Fruit fly (Drosophila melanogaster): Measurements from ENCODE around the gene ntc.

The ntc gene

DNA sequence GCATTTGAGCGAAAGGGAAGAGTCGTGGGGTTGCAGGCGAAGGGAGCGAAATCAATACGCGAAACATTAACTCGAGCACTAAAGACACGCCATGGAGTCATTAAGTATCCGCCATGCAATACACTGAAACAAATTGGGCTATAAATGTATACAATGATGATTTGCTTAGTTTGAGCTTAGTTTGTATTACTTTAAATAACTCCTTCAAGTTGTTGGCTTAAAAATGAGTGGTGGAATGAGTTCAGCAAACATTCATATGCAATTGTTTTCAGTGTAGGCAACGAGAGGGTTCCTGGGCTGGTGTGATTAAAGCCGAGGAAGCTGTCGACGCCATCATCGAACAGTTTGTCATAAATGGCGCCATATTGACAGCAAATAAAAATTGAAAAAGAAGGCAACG, 8.6 kb downstream of the ntc start:
- TF ChIP-seq fd96Ca (GFP tag; IDR thresholded peaks at IDR 0.05) (no peak), CG8301 (tag; optimal IDR thresholded peaks at IDR 0.05) (no peak), gl (tag; optimal IDR thresholded peaks at IDR 0.05) (no peak), CG17806 (tag; optimal IDR thresholded peaks at IDR 0.05) (no peak), CG9948 (tag; optimal IDR thresholded peaks at IDR 0.05) (no peak), CG10348 (GFP tag; IDR thresholded peaks at IDR 0.05) (no peak), Pif1A (GFP tag; optimal IDR thresholded peaks at IDR 0.05) (no peak), CG13204 (GFP tag; optimal IDR thresholded peaks at IDR 0.05) (no peak), CG15710 (tag; optimal IDR thresholded peaks at IDR 0.05) (no peak), CG12605 (GFP tag; IDR thresholded peaks at IDR 0.05) (no peak)

DNA sequence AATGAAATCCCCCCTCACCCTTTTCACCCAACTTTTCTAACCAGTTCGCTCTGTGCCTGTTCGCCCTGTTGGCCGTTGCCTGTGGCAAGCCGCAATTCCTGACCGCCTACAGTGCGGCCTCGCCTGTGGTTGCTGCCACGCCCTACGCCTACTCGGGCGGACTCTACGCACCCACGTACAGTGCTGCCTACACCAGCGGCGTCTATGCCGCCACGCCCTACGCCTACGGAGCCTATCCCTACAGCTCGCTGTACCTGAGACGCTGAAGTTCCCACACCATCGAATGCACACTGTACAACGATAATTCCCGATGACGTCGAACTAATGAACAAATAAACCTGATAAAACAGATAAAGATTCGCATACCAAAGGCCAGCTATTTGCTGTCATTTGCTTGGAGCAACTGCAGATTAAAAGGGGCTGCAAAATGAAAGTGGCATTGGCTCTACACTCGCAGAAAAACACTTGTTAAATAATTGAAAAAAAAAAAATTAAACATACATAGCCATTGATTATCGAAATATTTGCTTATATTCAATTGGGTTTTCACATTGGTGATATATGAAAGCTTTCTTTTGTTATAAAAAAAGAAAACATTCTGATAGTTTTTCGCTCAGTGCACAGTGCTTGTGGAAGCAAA, 15.1 kb downstream of the ntc start:
- TF ChIP-seq CG8301 (tag; optimal IDR thresholded peaks at IDR 0.05) (peak; percentile 50), CG9948 (tag; optimal IDR thresholded peaks at IDR 0.05) (peak; percentile 3), CG13204 (GFP tag; optimal IDR thresholded peaks at IDR 0.05) (no peak), D1 (tag; optimal IDR thresholded peaks at IDR 0.05) (no peak), CG4496 (GFP tag; IDR thresholded peaks at IDR 0.05) (peak; percentile 63), CG15710 (tag; optimal IDR thresholded peaks at IDR 0.05) (no peak), Pif1A (GFP tag; optimal IDR thresholded peaks at IDR 0.05) (peak; percentile 17), CG8159 (tag; optimal IDR thresholded peaks at IDR 0.05) (peak; percentile 17), fd96Ca (GFP tag; IDR thresholded peaks at IDR 0.05) (peak; percentile 62), CG10348 (GFP tag; IDR thresholded peaks at IDR 0.05) (no peak), CG14655 (GFP tag; optimal IDR thresholded peaks at IDR 0.05) (peak; percentile 74), CG17806 (tag; optimal IDR thresholded peaks at IDR 0.05) (peak; percentile 3), Pif1B (GFP tag; optimal IDR thresholded peaks at IDR 0.05) (no peak), CG32121 (GFP tag; IDR thresholded peaks at IDR 0.05) (peak; percentile 51; the same call in 1 of the 2 replicates)

DNA sequence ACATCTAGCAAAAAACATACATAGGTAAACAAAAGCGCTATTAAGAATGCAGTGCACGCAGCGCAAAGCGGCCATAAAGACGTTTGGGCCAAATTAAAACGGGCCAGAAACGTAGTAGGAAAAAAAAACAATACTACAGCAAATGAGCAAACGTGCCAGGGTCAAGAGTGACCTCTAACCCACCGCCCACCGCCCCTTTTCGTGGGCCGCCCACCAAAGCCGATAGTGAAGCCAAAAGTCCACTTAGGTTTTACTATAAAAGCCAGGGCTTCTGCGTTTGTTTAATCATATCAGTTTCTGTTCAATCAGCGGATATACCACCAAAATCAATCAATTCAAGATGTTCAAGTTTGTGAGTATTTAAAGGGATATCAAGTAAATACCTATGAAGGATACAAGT, 15.8 kb downstream of the ntc start, which contains the start of gene CG32266:
Gene CG32266 (plus strand): TSS at position 301 of the 400 bp plus-strand sequence.
- TF ChIP-seq Pif1B (GFP tag; optimal IDR thresholded peaks at IDR 0.05) (no peak), Pif1A (GFP tag; optimal IDR thresholded peaks at IDR 0.05) (no peak), CG10348 (GFP tag; IDR thresholded peaks at IDR 0.05) (no peak), CG32121 (GFP tag; IDR thresholded peaks at IDR 0.05) (no peak), Snoo (tag; optimal IDR thresholded peaks at IDR 0.05) (no peak), CG15710 (tag; optimal IDR thresholded peaks at IDR 0.05) (no peak), CG12605 (GFP tag; IDR thresholded peaks at IDR 0.05) (no peak), CG14655 (GFP tag; optimal IDR thresholded peaks at IDR 0.05) (no peak), Ets98B (GFP tag; IDR thresholded peaks at IDR 0.05) (no peak), CG17806 (tag; optimal IDR thresholded peaks at IDR 0.05) (no peak)

DNA sequence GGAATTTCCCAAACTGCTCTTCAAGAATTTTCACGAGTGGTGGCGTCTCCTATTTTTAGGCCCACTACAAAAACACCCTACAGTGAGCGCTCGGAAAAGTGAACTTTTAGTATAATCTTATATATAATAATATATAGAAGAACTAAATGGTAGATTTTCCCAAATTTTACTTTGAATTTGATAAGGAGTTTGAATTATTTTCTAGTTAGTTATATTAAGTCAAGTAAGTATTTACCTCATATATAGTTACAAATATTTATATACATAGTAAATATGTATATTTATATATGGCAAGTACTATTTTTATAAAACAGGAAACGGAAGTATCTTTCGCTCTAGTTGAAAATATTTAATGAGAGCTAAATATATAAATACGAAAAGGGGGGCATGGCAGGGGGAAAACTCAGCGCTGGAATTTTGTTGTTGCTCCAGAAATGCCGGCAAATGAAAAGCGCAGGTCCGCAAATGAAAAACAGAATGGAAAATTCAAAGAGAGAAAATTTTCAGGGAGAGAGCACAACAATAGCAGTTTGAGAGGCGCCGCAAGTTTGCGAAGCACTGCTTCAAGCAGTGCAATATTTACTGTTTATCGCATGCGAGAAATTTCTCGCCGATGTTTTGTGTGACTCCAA, 17.4 kb downstream of the ntc start:
- TF ChIP-seq CG34367 (tag; optimal IDR thresholded peaks at IDR 0.05) = no peak
- peak; percentile 18 for TF ChIP-seq CG14655 (GFP tag; optimal IDR thresholded peaks at IDR 0.05)
- peak; percentile 49 for TF ChIP-seq D1 (tag; optimal IDR thresholded peaks at IDR 0.05)
- TF ChIP-seq CG17806 (tag; optimal IDR thresholded peaks at IDR 0.05) = no peak
- no peak for TF ChIP-seq CG8159 (tag; optimal IDR thresholded peaks at IDR 0.05)
- no peak for TF ChIP-seq CG15710 (tag; optimal IDR thresholded peaks at IDR 0.05)
- peak; percentile 52; the same call in 1 of the 3 replicates for TF ChIP-seq CG4496 (GFP tag; IDR thresholded peaks at IDR 0.05)
- peak; percentile 35 for TF ChIP-seq Snoo (tag; optimal IDR thresholded peaks at IDR 0.05)
- no peak for TF ChIP-seq EcR (GFP tag; optimal IDR thresholded peaks at IDR 0.05)
- peak; percentile 17; the same call in 1 of the 3 replicates for TF ChIP-seq fd96Ca (GFP tag; IDR thresholded peaks at IDR 0.05)

DNA sequence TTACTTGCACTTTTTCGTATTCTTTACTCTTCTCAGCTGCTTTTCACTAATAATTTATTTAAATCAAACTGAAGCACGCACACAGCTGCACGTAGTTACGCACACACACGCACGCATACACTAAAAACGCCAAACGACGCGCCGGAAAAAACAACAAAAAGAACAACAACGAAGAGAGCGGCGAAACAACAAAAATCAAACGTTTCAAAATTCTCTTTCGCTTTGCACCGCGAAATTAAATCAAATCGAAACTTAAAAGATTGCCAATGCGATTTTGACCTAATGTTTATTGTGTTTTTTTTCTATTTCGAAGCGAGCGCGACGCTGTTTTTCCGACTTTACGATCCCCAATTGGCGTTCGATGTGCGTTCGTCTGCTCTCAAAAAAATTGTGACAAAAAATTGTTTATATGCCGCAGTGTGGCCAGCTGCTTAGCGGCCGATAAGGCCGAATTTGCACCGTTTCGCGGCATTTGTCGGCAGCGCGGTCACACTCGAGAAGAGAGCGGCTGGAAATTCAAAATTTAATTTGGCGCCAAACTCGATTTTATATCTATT, 18.6 kb downstream of the ntc start:
- peak; percentile 37 for TF ChIP-seq CG8301 (tag; optimal IDR thresholded peaks at IDR 0.05)
- TF ChIP-seq CG32121 (GFP tag; IDR thresholded peaks at IDR 0.05) = no peak
- TF ChIP-seq CG15710 (tag; optimal IDR thresholded peaks at IDR 0.05) = peak; percentile 13
- TF ChIP-seq D1 (tag; optimal IDR thresholded peaks at IDR 0.05) = no peak
- peak; percentile 42; the same call in 1 of the 2 replicates for TF ChIP-seq Ets98B (GFP tag; IDR thresholded peaks at IDR 0.05)
- peak; percentile 33 for TF ChIP-seq Snoo (tag; optimal IDR thresholded peaks at IDR 0.05)
- no peak for TF ChIP-seq CG17806 (tag; optimal IDR thresholded peaks at IDR 0.05)
- TF ChIP-seq CG34367 (tag; optimal IDR thresholded peaks at IDR 0.05) = peak; percentile 22
- TF ChIP-seq CG9948 (tag; optimal IDR thresholded peaks at IDR 0.05) = no peak
- TF ChIP-seq gl (tag; optimal IDR thresholded peaks at IDR 0.05) = peak; percentile 34
- no peak for TF ChIP-seq rn (GFP tag; IDR thresholded peaks at IDR 0.05)
- TF ChIP-seq Pif1B (GFP tag; optimal IDR thresholded peaks at IDR 0.05) = peak; percentile 19
- TF ChIP-seq CG14655 (GFP tag; optimal IDR thresholded peaks at IDR 0.05) = peak; percentile 31
- no peak; the same call in 2 of the 3 replicates for TF ChIP-seq CG4496 (GFP tag; IDR thresholded peaks at IDR 0.05)
- TF ChIP-seq fd96Ca (GFP tag; IDR thresholded peaks at IDR 0.05) = no peak
- peak; percentile 54 for TF ChIP-seq CG12605 (GFP tag; IDR thresholded peaks at IDR 0.05)
- no peak for TF ChIP-seq CG10348 (GFP tag; IDR thresholded peaks at IDR 0.05)
- TF ChIP-seq CG13204 (GFP tag; optimal IDR thresholded peaks at IDR 0.05) = peak; percentile 42
- peak; percentile 38 for TF ChIP-seq CG8159 (tag; optimal IDR thresholded peaks at IDR 0.05)
- peak; percentile 36 for TF ChIP-seq EcR (GFP tag; optimal IDR thresholded peaks at IDR 0.05)
- peak; percentile 6 for TF ChIP-seq Pif1A (GFP tag; optimal IDR thresholded peaks at IDR 0.05)
